Fruit fly (Drosophila melanogaster) whole organism, embryonic: ENCODE results near the gene CG7179.

Experiments used
- ATbp ChIP-seq: fragments of 200-800 bp; sonication (Bioruptor generic); optimal IDR thresholded peaks from 2 replicates; lab custom pipeline; 2017; ENCODE audit warnings: missing biosample characterization, mild to moderate bottlenecking, missing genetic modification characterization, missing genetic modification reagents
- Aef1 ChIP-seq: fragments of 200-800 bp; sonication (Bioruptor generic); IDR thresholded peaks from 3 replicates; pipeline ENCODE4 v1.3.6; 2022; ENCODE audit warnings: missing biosample characterization, missing genetic modification characterization
- CG10147 ChIP-seq: fragments of 200-800 bp; sonication (Bioruptor generic); optimal IDR thresholded peaks from 2 replicates; lab custom pipeline; 2019; ENCODE audit warnings: missing biosample characterization, mild to moderate bottlenecking, missing genetic modification characterization, moderate library complexity
- CG11723 ChIP-seq: fragments of 200-800 bp; sonication (Bioruptor generic); optimal IDR thresholded peaks from 2 replicates; lab custom pipeline; 2017; ENCODE audit warnings: missing biosample characterization, mild to moderate bottlenecking, missing genetic modification characterization
- CG12155 ChIP-seq: fragments of 200-800 bp; sonication (Bioruptor generic); optimal IDR thresholded peaks from 3 replicates; lab custom pipeline; 2016; ENCODE audit warnings: missing biosample characterization, missing genetic modification characterization
- CG12744 ChIP-seq: fragments of 200-800 bp; sonication (Bioruptor generic); optimal IDR thresholded peaks from 2 replicates; lab custom pipeline; 2016; ENCODE audit warnings: missing biosample characterization, missing genetic modification characterization
- CG12769 ChIP-seq: fragments of 200-800 bp; sonication (Bioruptor generic); optimal IDR thresholded peaks from 2 replicates; lab custom pipeline; 2019; ENCODE audit warnings: missing biosample characterization, mild to moderate bottlenecking, missing genetic modification characterization, moderate library complexity
- CG15601 ChIP-seq: fragments of 200-800 bp; sonication (Bioruptor generic); optimal IDR thresholded peaks from 3 replicates; lab custom pipeline; 2019; ENCODE audit warnings: missing biosample characterization, mild to moderate bottlenecking, missing genetic modification characterization, moderate library complexity
- CG1603 ChIP-seq: fragments of 200-800 bp; sonication (Bioruptor generic); optimal IDR thresholded peaks from 2 replicates; lab custom pipeline; 2019; ENCODE audit warnings: missing biosample characterization, mild to moderate bottlenecking, missing genetic modification characterization, moderate library complexity
- CG16779 ChIP-seq: fragments of 200-800 bp; sonication (Bioruptor generic); IDR thresholded peaks from 2 replicates; pipeline ENCODE4 v1.3.6; 2022; ENCODE audit warnings: missing biosample characterization, missing genetic modification characterization
- CG2120 ChIP-seq: fragments of 200-800 bp; sonication (Bioruptor generic); optimal IDR thresholded peaks from 3 replicates; lab custom pipeline; 2016; ENCODE audit warnings: missing biosample characterization, missing genetic modification characterization
- CG2199 ChIP-seq: fragments of 200-800 bp; sonication (Bioruptor generic); IDR thresholded peaks from 3 replicates; pipeline ENCODE4 v1.3.6; 2022; ENCODE audit warnings: missing biosample characterization, missing genetic modification characterization
- CG2712 ChIP-seq: fragments of 200-800 bp; optimal IDR thresholded peaks from 3 replicates; lab custom pipeline; 2019; ENCODE audit warnings: missing biosample characterization, mild to moderate bottlenecking, missing genetic modification characterization, moderate library complexity
- CG3065 ChIP-seq: fragments of 200-800 bp; sonication (Bioruptor generic); optimal IDR thresholded peaks from 2 replicates; lab custom pipeline; 2016; ENCODE audit warnings: missing biosample characterization, missing genetic modification characterization
- CG31365 ChIP-seq: fragments of 200-800 bp; sonication (Bioruptor generic); optimal IDR thresholded peaks from 2 replicates; lab custom pipeline; 2018; ENCODE audit warnings: missing biosample characterization, mild to moderate bottlenecking, missing genetic modification characterization
- CG4730 ChIP-seq: fragments of 200-800 bp; sonication (Bioruptor generic); IDR thresholded peaks from 2 replicates; pipeline ENCODE4 v1.3.6; 2022; ENCODE audit warnings: missing biosample characterization, missing genetic modification characterization
- CG5245 ChIP-seq: fragments of 200-800 bp; sonication (Bioruptor generic); optimal IDR thresholded peaks from 3 replicates; lab custom pipeline; 2016; ENCODE audit warnings: missing biosample characterization, missing genetic modification characterization
- CG6689 ChIP-seq: fragments of 200-800 bp; sonication (Bioruptor generic); IDR thresholded peaks from 2 replicates; pipeline ENCODE4 v1.3.6; 2022; ENCODE audit warnings: missing biosample characterization, missing genetic modification characterization
- CG6765 ChIP-seq: fragments of 200-800 bp; sonication (Bioruptor generic); optimal IDR thresholded peaks from 3 replicates; lab custom pipeline; 2017; ENCODE audit warnings: missing biosample characterization, mild to moderate bottlenecking, missing genetic modification characterization
- CG6854 ChIP-seq: fragments of 200-800 bp; sonication (Bioruptor generic); optimal IDR thresholded peaks from 3 replicates; lab custom pipeline; 2017; ENCODE audit warnings: missing biosample characterization, mild to moderate bottlenecking, missing genetic modification characterization
- CG7745 ChIP-seq: fragments of 200-800 bp; sonication (Bioruptor generic); optimal IDR thresholded peaks from 2 replicates; lab custom pipeline; 2018; ENCODE audit warnings: missing biosample characterization, mild to moderate bottlenecking, missing genetic modification characterization, moderate library complexity
- Dfd ChIP-seq, 2 experiments: fragments of >200 bp; optimal IDR thresholded peaks; 2 replicates each; lab custom pipeline; 2017; ENCODE audit warnings: missing biosample characterization in 2 of 2, missing genetic modification characterization in 2 of 2
- Doc2 ChIP-seq: fragments of 200-800 bp; sonication (Bioruptor generic); IDR thresholded peaks from 2 replicates; pipeline ENCODE4 v1.3.6; 2022; ENCODE audit warnings: missing biosample characterization, missing genetic modification characterization
- Eip74EF ChIP-seq, 2 experiments: fragments of 200-800 bp in 1 of 2; fragments of >200 bp in 1 of 2; sonication (Bioruptor generic) in 1 of 2; optimal IDR thresholded peaks; 2 replicates each; lab custom pipeline; 2017 to 2019; ENCODE audit warnings: missing biosample characterization in 2 of 2, missing genetic modification characterization in 2 of 2, mild to moderate bottlenecking in 1 of 2, moderate library complexity in 1 of 2
- Fer3 ChIP-seq: fragments of 200-800 bp; sonication (Bioruptor generic); optimal IDR thresholded peaks from 2 replicates; lab custom pipeline; 2018; ENCODE audit warnings: missing biosample characterization, mild to moderate bottlenecking, missing genetic modification characterization, moderate library complexity
- HHEX ChIP-seq: fragments of 200-800 bp; sonication (Bioruptor generic); optimal IDR thresholded peaks from 3 replicates; lab custom pipeline; 2017; ENCODE audit warnings: missing biosample characterization, mild to moderate bottlenecking, missing genetic modification characterization, missing genetic modification reagents
- Lhr ChIP-seq: fragments of 200-800 bp; sonication (Bioruptor generic); optimal IDR thresholded peaks from 3 replicates; lab custom pipeline; 2017; ENCODE audit warnings: mild to moderate bottlenecking, missing biosample characterization, missing genetic modification reagents, missing genetic modification characterization
- Max ChIP-seq: fragments of 200-800 bp; sonication (Bioruptor generic); optimal IDR thresholded peaks from 2 replicates; lab custom pipeline; 2016; ENCODE audit warnings: missing biosample characterization, mild to moderate bottlenecking, missing genetic modification characterization
- Taf1 ChIP-seq: fragments of 200-800 bp; sonication (Bioruptor generic); IDR thresholded peaks from 2 replicates; pipeline ENCODE4 v1.3.6; 2022; ENCODE audit warnings: missing biosample characterization, missing genetic modification characterization
- chinmo ChIP-seq: fragments of 200-800 bp; sonication (Bioruptor generic); IDR thresholded peaks from 4 replicates; pipeline ENCODE4 v1.3.6; 2022; ENCODE audit warnings: missing biosample characterization, missing genetic modification characterization; ENCODE audit not compliant: partially characterized antibody
- chn ChIP-seq: fragments of 200-800 bp; sonication (Bioruptor generic); optimal IDR thresholded peaks from 2 replicates; lab custom pipeline; 2016; ENCODE audit warnings: missing biosample characterization, missing genetic modification characterization
- croc ChIP-seq: fragments of 200-800 bp; sonication (Bioruptor generic); conservative IDR thresholded peaks from 3 replicates; pipeline ENCODE4 v1.3.6; 2022; ENCODE audit warnings: missing biosample characterization, missing genetic modification characterization
- danr ChIP-seq: fragments of 200-800 bp; sonication (Bioruptor generic); IDR thresholded peaks from 2 replicates; pipeline ENCODE4 v1.3.6; 2022; ENCODE audit warnings: missing biosample characterization, missing genetic modification characterization
- ewg ChIP-seq: fragments of 200-800 bp; sonication (Bioruptor generic); optimal IDR thresholded peaks from 3 replicates; lab custom pipeline; 2017; ENCODE audit warnings: mild to moderate bottlenecking, missing biosample characterization, missing genetic modification reagents, missing genetic modification characterization
- fd102C ChIP-seq: fragments of 200-800 bp; sonication (Bioruptor generic); optimal IDR thresholded peaks from 2 replicates; lab custom pipeline; 2018; ENCODE audit warnings: missing biosample characterization, mild to moderate bottlenecking, missing genetic modification characterization, moderate library complexity
- hbn ChIP-seq: fragments of 200-800 bp; sonication (Bioruptor generic); IDR thresholded peaks from 2 replicates; pipeline ENCODE4 v1.3.6; 2022; ENCODE audit warnings: missing biosample characterization, missing genetic modification characterization; ENCODE audit not compliant: partially characterized antibody
- jing ChIP-seq: fragments of 200-800 bp; sonication (Bioruptor generic); optimal IDR thresholded peaks from 2 replicates; lab custom pipeline; 2018; ENCODE audit warnings: missing biosample characterization, mild to moderate bottlenecking, missing genetic modification characterization
- lab ChIP-seq: fragments of 200-800 bp; sonication (Bioruptor generic); optimal IDR thresholded peaks from 3 replicates; lab custom pipeline; 2017; ENCODE audit warnings: missing biosample characterization, missing genetic modification characterization, mild to moderate bottlenecking, moderate library complexity, missing genetic modification reagents
- otp ChIP-seq: fragments of 200-800 bp; sonication (Bioruptor generic); IDR thresholded peaks from 3 replicates; pipeline ENCODE4, ENCODE4 v1.3.6; 2022; ENCODE audit warnings: missing biosample characterization, missing genetic modification characterization
- pros ChIP-seq: fragments of 200-800 bp; sonication (Bioruptor generic); optimal IDR thresholded peaks from 3 replicates; lab custom pipeline; 2019; ENCODE audit warnings: missing biosample characterization, mild to moderate bottlenecking, missing genetic modification characterization, moderate library complexity
- psq ChIP-seq: fragments of 200-800 bp; sonication (Bioruptor generic); optimal IDR thresholded peaks from 2 replicates; lab custom pipeline; 2017; ENCODE audit warnings: missing biosample characterization, missing genetic modification characterization
- repo ChIP-seq: fragments of 200-800 bp; sonication (Bioruptor generic); optimal IDR thresholded peaks from 2 replicates; lab custom pipeline; 2016; ENCODE audit warnings: missing biosample characterization, missing genetic modification characterization
- sisA ChIP-seq: fragments of 200-800 bp; sonication (Bioruptor generic); IDR thresholded peaks from 2 replicates; pipeline ENCODE4 v1.3.6; 2022; ENCODE audit warnings: missing biosample characterization, missing genetic modification characterization
- trh ChIP-seq: fragments of 200-800 bp; sonication (Bioruptor generic); optimal IDR thresholded peaks from 2 replicates; lab custom pipeline; 2016; ENCODE audit warnings: missing biosample characterization, missing genetic modification characterization

The CG7179 gene

dm6 chr2L:7782788-7783401, 5.1 kb upstream of the CG7179 start, which contains the start of gene Brd7-9 (continued):
- TF ChIP-seq CG12744 (peak; percentile 43), ewg (GFP tag; lab: Kevin White, UChicago) (peak; percentile 56), CG2199 (GFP tag; lab: Robert Waterston, UW) (peak; percentile 41; the same call in 1 of the 3 replicates), HHEX (GFP tag; lab: Kevin White, UChicago) (peak; percentile 67), danr (peak; percentile 50), CG7745 (tag; lab: Kevin White, UChicago) (no peak), CG12769 (peak; percentile 73), trh (no peak), Doc2 (GFP tag; lab: Robert Waterston, UW) (no peak), CG10147 (peak; percentile 21), CG31365 (tag; lab: Kevin White, UChicago) (peak; percentile 48), lab (GFP tag; lab: Kevin White, UChicago) (peak; percentile 89), fd102C (no peak), psq (GFP tag; lab: Kevin White, UChicago) (no peak), Lhr (GFP tag; lab: Kevin White, UChicago) (no peak), CG6854 (GFP tag; lab: Kevin White, UChicago) (peak; percentile 70), CG11723 (GFP tag; lab: Kevin White, UChicago) (peak; percentile 63), Dfd (GFP tag; optimal IDR thresholded peaks at IDR 0.05; lab: Kevin White, UChicago) (no peak), CG15601 (tag; lab: Kevin White, UChicago) (peak; percentile 37), Eip74EF (GFP tag; optimal IDR thresholded peaks at IDR 0.05; lab: Kevin White, UChicago) (peak in 1 of 2 experiments; percentile 64), CG2712 (peak; percentile 76), CG3065 (GFP tag; lab: Kevin White, UChicago) (no peak), CG6765 (GFP tag; lab: Kevin White, UChicago) (peak; percentile 57), CG6689 (GFP tag; lab: Robert Waterston, UW) (peak; percentile 71), croc (peak; percentile 44), sisA (GFP tag; lab: Robert Waterston, UW) (peak; percentile 54), chn (GFP tag; lab: Kevin White, UChicago) (peak; percentile 57), Aef1 (peak; percentile 60), otp (GFP tag; lab: Robert Waterston, UW) (peak; percentile 77), CG1603 (tag; lab: Kevin White, UChicago) (peak; percentile 79), Fer3 (peak; percentile 62), chinmo (0 out of 4 replicates have a peak, but pooled peaks have one; percentile 50), repo (peak; percentile 15), CG5245 (GFP tag; lab: Kevin White, UChicago) (peak; percentile 51), hbn (GFP tag; lab: Robert Waterston, UW) (no peak; the same call in 1 of the 2 replicates), CG12155 (GFP tag; lab: Kevin White, UChicago) (peak; percentile 98), CG16779 (GFP tag; lab: Robert Waterston, UW) (peak; percentile 80), Max (GFP tag; lab: Kevin White, UChicago) (peak; percentile 58), Taf1 (GFP tag; lab: Robert Waterston, UW) (peak; percentile 60), ATbp (GFP tag; lab: Kevin White, UChicago) (peak; percentile 79), jing (GFP tag; lab: Kevin White, UChicago) (peak; percentile 28), CG2120 (peak; percentile 77), CG4730 (GFP tag; lab: Robert Waterston, UW) (peak; percentile 60), pros (GFP tag; lab: Kevin White, UChicago) (no peak)
